Worm (Caenorhabditis elegans) whole organism, young adult: ENCODE data around the gene srh-274.
"Not testable (repeated sequence)": the region's sequence is repeated elsewhere in the genome, so short reads cannot be mapped to it uniquely, and the experiment has no call there.

ENCODE experiments used
- F49E8.2 ChIP-seq: sonication (generic microtip); optimal IDR thresholded peaks from 3 replicates; lab custom pipeline; 2017; ENCODE audit warnings: missing genetic modification characterization, mild to moderate bottlenecking, missing compliant biosample characterization, antibody characterized with exemption, moderate library complexity; ENCODE audit not compliant: insufficient read depth
- F55B11.4 ChIP-seq: sonication (generic microtip); optimal IDR thresholded peaks from 2 replicates; lab custom pipeline; 2016; ENCODE audit warnings: missing compliant biosample characterization, missing genetic modification characterization, borderline replicate concordance; ENCODE audit not compliant: insufficient read depth
- athp-1 ChIP-seq: sonication (generic microtip); optimal IDR thresholded peaks from 2 replicates; lab custom pipeline; 2017; ENCODE audit warnings: mild to moderate bottlenecking, missing genetic modification characterization, missing compliant biosample characterization
- attf-6 ChIP-seq: fragments of 200-800 bp; sonication (Bioruptor generic); IDR thresholded peaks from 2 replicates; pipeline ENCODE4 v1.3.6; 2022; ENCODE audit warnings: missing genetic modification reagents, missing genetic modification characterization, missing compliant biosample characterization
- lag-1 ChIP-seq: fragments of 200-800 bp; sonication (Bioruptor generic); IDR thresholded peaks from 2 replicates; pipeline ENCODE4 v1.3.6; 2022; ENCODE audit warnings: missing genetic modification reagents, missing genetic modification characterization, missing compliant biosample characterization
- lin-26 ChIP-seq: fragments of 200-800 bp; sonication (Bioruptor generic); IDR thresholded peaks from 2 replicates; pipeline ENCODE4 v1.3.6; 2022; ENCODE audit warnings: missing genetic modification reagents, missing genetic modification characterization, missing compliant biosample characterization
- rcor-1 ChIP-seq: fragments of 200-800 bp; sonication (Bioruptor generic); IDR thresholded peaks from 2 replicates; pipeline ENCODE4 v1.3.6; 2022; ENCODE audit warnings: missing genetic modification reagents, missing genetic modification characterization, missing compliant biosample characterization
- snpc-4 ChIP-seq, 5 experiments: fragments of 150-350 bp in 1 of 5; sonication (generic microtip) in 4 of 5; optimal IDR thresholded peaks; 2 replicates each; lab custom pipeline; 2014 to 2018; ENCODE audit warnings: missing genetic modification characterization in 5 of 5, missing biosample characterization in 3 of 5, antibody characterized with exemption in 2 of 5, mild to moderate bottlenecking in 2 of 5, missing compliant biosample characterization in 2 of 5, missing genotype in 2 of 5, moderate library complexity in 2 of 5, missing genetic modification reagents in 1 of 5
- xnd-1 ChIP-seq: sonication (generic microtip); optimal IDR thresholded peaks from 2 replicates; lab custom pipeline; 2016; ENCODE audit warnings: missing genotype, missing genetic modification reagents, missing genetic modification characterization, missing compliant biosample characterization
- ztf-28 ChIP-seq: fragments of 200-800 bp; sonication (Bioruptor generic); IDR thresholded peaks from 2 replicates; pipeline ENCODE4 v1.3.6; 2022; ENCODE audit warnings: missing genetic modification reagents, missing genetic modification characterization, missing compliant biosample characterization

DNA sequence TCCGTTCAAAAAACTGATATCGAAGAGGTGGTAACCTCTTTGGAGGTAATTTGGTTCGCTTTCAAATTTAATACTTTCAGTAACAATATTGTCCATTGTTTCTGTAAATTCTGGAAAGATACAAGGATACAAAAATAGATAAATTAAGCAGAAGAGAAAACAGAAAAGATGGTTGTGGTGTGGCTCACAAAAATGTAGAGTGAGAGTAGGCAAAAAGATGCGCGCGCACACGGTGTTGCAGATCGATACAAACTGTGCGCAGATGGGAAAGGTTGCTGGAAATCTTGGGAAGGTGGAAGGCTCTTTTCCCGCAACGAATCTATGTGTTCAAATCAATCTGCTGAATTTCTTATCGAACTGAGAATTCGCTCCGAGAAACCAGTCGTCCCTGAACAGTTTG, 41.7 kb downstream of the srh-274 start, which contains the start of gene btb-11:
- TF ChIP-seq rcor-1 (GFP tag; lab: Robert Waterston, UW); xnd-1 (tag; lab: Kevin White, UChicago); F55B11.4; snpc-4 (GFP tag; optimal IDR thresholded peaks at IDR 0.05; lab: Kevin White, UChicago); snpc-4 (tag; optimal IDR thresholded peaks at IDR 0.05; lab: Kevin White, UChicago); F49E8.2 (tag; lab: Kevin White, UChicago); ztf-28 (GFP tag; lab: Robert Waterston, UW); athp-1 (tag; lab: Kevin White, UChicago); lag-1 (GFP tag; lab: Robert Waterston, UW); attf-6; lin-26 (GFP tag; lab: Robert Waterston, UW): not testable (repeated sequence)
